Worm (Caenorhabditis elegans) whole organism, midembryonic: ENCODE data around the gene fbxc-25.
"Not testable (repeated sequence)": the region's sequence is repeated elsewhere in the genome, so short reads cannot be mapped to it uniquely, and the experiment has no call there.

ENCODE experiments used
- T22C8.4 ChIP-seq: fragments of 200-800 bp; sonication (Bioruptor generic); IDR thresholded peaks from 2 replicates; pipeline ENCODE4 v1.3.6; 2022; ENCODE audit warnings: missing genetic modification characterization, missing compliant biosample characterization
- cog-1 ChIP-seq: sonication (generic microtip); optimal IDR thresholded peaks from 2 replicates; lab custom pipeline; 2016; ENCODE audit warnings: missing genetic modification characterization, missing compliant biosample characterization
- flt-1 ChIP-seq: fragments of 200-800 bp; sonication (Bioruptor generic); IDR thresholded peaks from 2 replicates; pipeline ENCODE4 v1.3.6; 2022; ENCODE audit warnings: missing genetic modification characterization, missing compliant biosample characterization
- klf-2 ChIP-seq: fragments of 200-800 bp; sonication (Bioruptor generic); conservative IDR thresholded peaks from 2 replicates; pipeline ENCODE4 v1.3.6; 2022; ENCODE audit warnings: missing genetic modification reagents, missing genetic modification characterization, missing compliant biosample characterization
- med-1 ChIP-seq: sonication (generic microtip); optimal IDR thresholded peaks from 2 replicates; lab custom pipeline; 2017; ENCODE audit warnings: missing genetic modification characterization, mild to moderate bottlenecking, missing compliant biosample characterization, antibody characterized with exemption, missing genetic modification reagents; ENCODE audit not compliant: insufficient read depth
- ref-1 ChIP-seq: fragments of 200-800 bp; sonication (Bioruptor generic); conservative IDR thresholded peaks from 2 replicates; pipeline ENCODE4 v1.3.6; 2022; ENCODE audit warnings: missing genetic modification reagents, missing genetic modification characterization, missing compliant biosample characterization
- ztf-23 ChIP-seq: fragments of 200-800 bp; sonication (Bioruptor generic); IDR thresholded peaks from 2 replicates; pipeline ENCODE4 v1.3.6; 2022; ENCODE audit warnings: missing genetic modification reagents, missing genetic modification characterization, missing compliant biosample characterization
- ztf-29 ChIP-seq: fragments of 200-800 bp; sonication (Bioruptor generic); IDR thresholded peaks from 2 replicates; pipeline ENCODE4 v1.3.6; 2022; ENCODE audit warnings: missing genetic modification reagents, missing genetic modification characterization, missing compliant biosample characterization

fbxc-25 gene

DNA sequence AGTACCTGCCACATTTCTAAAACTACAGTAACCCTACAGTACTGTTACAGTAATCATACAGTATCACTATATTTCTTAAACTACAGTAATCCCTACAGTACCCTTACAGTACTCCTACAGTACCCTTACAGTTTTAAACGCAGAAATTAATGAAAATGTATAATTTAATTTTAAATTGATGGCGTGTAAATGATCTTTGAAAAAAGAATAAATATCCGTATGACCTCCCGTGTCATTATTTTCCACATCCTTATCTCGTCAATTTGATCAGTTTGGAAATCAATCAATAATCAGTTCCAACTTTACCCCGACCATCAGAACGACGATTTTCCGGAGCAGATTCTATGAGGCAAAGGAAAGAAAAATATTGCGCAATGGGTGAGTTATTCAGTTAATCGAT, 41.2 kb downstream of the fbxc-25 start, which contains the start of gene K09F6.3:
Gene K09F6.3 (plus strand): TSS at position 301 of the 400 bp plus-strand sequence.
- TF ChIP-seq klf-2 (GFP tag; lab: Robert Waterston, UW); ztf-29 (GFP tag; lab: Robert Waterston, UW); ref-1: not testable (repeated sequence)

DNA sequence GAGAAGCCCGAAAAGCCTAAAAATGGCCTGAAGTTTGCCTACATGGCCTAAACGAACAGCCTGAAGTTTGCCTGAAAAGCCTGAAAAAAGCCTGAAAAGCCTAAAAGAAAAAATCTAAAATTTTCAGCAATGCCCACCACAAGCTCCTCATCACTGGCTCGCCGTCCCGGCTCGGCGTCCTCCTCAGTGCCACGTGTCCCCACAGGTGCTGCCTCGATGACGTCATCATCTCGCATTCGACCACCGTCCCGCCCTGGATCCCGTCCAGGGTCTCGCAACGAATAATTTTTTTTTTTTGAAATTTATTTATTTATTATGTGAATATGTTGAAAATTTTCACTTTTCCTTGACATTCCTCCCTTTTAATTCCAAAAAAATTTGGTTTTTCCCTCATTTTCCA, 42.4 kb downstream of the fbxc-25 start:
- TF ChIP-seq ztf-23 (GFP tag; lab: Robert Waterston, UW), result no peak
- TF ChIP-seq cog-1 (tag; lab: Kevin White, UChicago), result no peak
- no peak for TF ChIP-seq ztf-29 (GFP tag; lab: Robert Waterston, UW)

- TF ChIP-seq ztf-29 (GFP tag; lab: Robert Waterston, UW) (no peak), ztf-23 (GFP tag; lab: Robert Waterston, UW) (no peak), ref-1 (peak; percentile 30; the same call in 1 of the 2 replicates), cog-1 (tag; lab: Kevin White, UChicago) (no peak), T22C8.4 (GFP tag; lab: Robert Waterston, UW) (no peak), med-1 (GFP tag; lab: Kevin White, UChicago) (no peak), klf-2 (GFP tag; lab: Robert Waterston, UW) (no peak), flt-1 (no peak)
These were observed 44.4 kb downstream of the fbxc-25 start for ce11 chrII:2251617-2252016.
